Fruit fly (Drosophila melanogaster) whole organism, wandering third instar larva: ENCODE data around the gene Bmcp.

ENCODE experiments used
- CG32264 ChIP-seq: fragments of 200-800 bp; sonication (Bioruptor generic); optimal IDR thresholded peaks from 2 replicates; lab custom pipeline; 2016; ENCODE audit warnings: missing biosample characterization, missing genetic modification characterization
- CG9705 ChIP-seq: fragments of 200-800 bp; sonication (Bioruptor generic); optimal IDR thresholded peaks from 2 replicates; lab custom pipeline; 2018; ENCODE audit warnings: missing biosample characterization, mild to moderate bottlenecking, missing genetic modification characterization
- CrebA ChIP-seq: fragments of 200-800 bp; sonication (Bioruptor generic); optimal IDR thresholded peaks from 2 replicates; lab custom pipeline; 2016; ENCODE audit warnings: missing biosample characterization, mild to moderate bottlenecking, missing genetic modification characterization, borderline replicate concordance
- Dfd ChIP-seq: fragments of >200 bp; optimal IDR thresholded peaks from 2 replicates; lab custom pipeline; 2017; ENCODE audit warnings: missing biosample characterization, missing genetic modification characterization
- Dif ChIP-seq: fragments of 200-275, 200-300 bp; sonication (Bioruptor generic); optimal IDR thresholded peaks from 2 replicates; lab custom pipeline; 2018; ENCODE audit warnings: missing biosample characterization, missing genetic modification characterization; ENCODE audit not compliant: partially characterized antibody
- GATAd ChIP-seq: sonication (Bioruptor generic); optimal IDR thresholded peaks from 2 replicates; lab custom pipeline; 2016; ENCODE audit warnings: missing biosample characterization, missing genetic modification characterization
- HLH106 ChIP-seq: fragments of 200-800 bp; optimal IDR thresholded peaks from 3 replicates; lab custom pipeline; 2019; ENCODE audit warnings: missing biosample characterization, mild to moderate bottlenecking, missing genetic modification characterization, moderate library complexity
- Hnf4 ChIP-seq: fragments of 200-800 bp; sonication (Bioruptor generic); optimal IDR thresholded peaks from 2 replicates; lab custom pipeline; 2016; ENCODE audit warnings: missing biosample characterization, mild to moderate bottlenecking, missing genetic modification characterization
- Hr78 ChIP-seq: fragments of >200 bp; optimal IDR thresholded peaks from 2 replicates; lab custom pipeline; 2017; ENCODE audit warnings: missing biosample characterization, missing genetic modification characterization
- Hr83 ChIP-seq: fragments of 200-300 bp; sonication (Bioruptor generic); optimal IDR thresholded peaks from 2 replicates; lab custom pipeline; 2016; ENCODE audit warnings: missing biosample characterization, mild to moderate bottlenecking, missing genetic modification characterization, moderate library complexity; ENCODE audit not compliant: poor library complexity, severe bottlenecking
- Jra ChIP-seq: sonication (Bioruptor generic); optimal IDR thresholded peaks from 2 replicates; lab custom pipeline; 2016; ENCODE audit warnings: missing biosample characterization, missing genetic modification characterization
- Mio ChIP-seq: sonication (Bioruptor generic); optimal IDR thresholded peaks from 2 replicates; lab custom pipeline; 2016; ENCODE audit warnings: missing biosample characterization, missing genetic modification characterization
- Myc ChIP-seq: fragments of >200 bp; optimal IDR thresholded peaks from 2 replicates; lab custom pipeline; 2017
- N ChIP-seq: fragments of >200 bp; optimal IDR thresholded peaks from 2 replicates; lab custom pipeline; 2018; ENCODE audit warnings: missing biosample characterization, missing external identifiers, missing genetic modification characterization
- OdsH ChIP-seq: fragments of 200-800 bp; sonication (Bioruptor generic); optimal IDR thresholded peaks from 2 replicates; lab custom pipeline; 2016; ENCODE audit warnings: missing biosample characterization, mild to moderate bottlenecking, missing genetic modification characterization
- Rel ChIP-seq, 2 experiments: fragments of 200-800 bp; sonication (Bioruptor generic) in 1 of 2; optimal IDR thresholded peaks; 2 replicates in 1 of 2; 3 replicates in 1 of 2; lab custom pipeline; 2016 to 2019; ENCODE audit warnings: mild to moderate bottlenecking in 2 of 2, missing biosample characterization in 2 of 2, missing genetic modification characterization in 2 of 2, moderate library complexity in 1 of 2
- Sp1 ChIP-seq: fragments of 200-800 bp; sonication (Bioruptor generic); optimal IDR thresholded peaks from 3 replicates; lab custom pipeline; 2019; ENCODE audit warnings: missing biosample characterization, mild to moderate bottlenecking, missing genetic modification characterization, moderate library complexity
- Vsx2 ChIP-seq: fragments of 200-300, 225-300 bp; sonication (Bioruptor generic); optimal IDR thresholded peaks from 2 replicates; lab custom pipeline; 2018; ENCODE audit warnings: missing biosample characterization, missing genetic modification characterization; ENCODE audit not compliant: partially characterized antibody
- br ChIP-seq: fragments of 200-800 bp; sonication (Bioruptor generic); optimal IDR thresholded peaks from 2 replicates; lab custom pipeline; 2016; ENCODE audit warnings: missing biosample characterization, missing genetic modification characterization
- brk ChIP-seq: fragments of 200-800 bp; sonication (Bioruptor generic); optimal IDR thresholded peaks from 2 replicates; lab custom pipeline; 2016; ENCODE audit warnings: missing biosample characterization, mild to moderate bottlenecking, missing genetic modification characterization
- dl ChIP-seq, 2 experiments: fragments of 175-275, 200-275 bp in 1 of 2; fragments of 200-275 bp in 1 of 2; sonication (Bioruptor generic); optimal IDR thresholded peaks; lab custom pipeline; 2018; ENCODE audit warnings: mild to moderate bottlenecking in 2 of 2, missing biosample characterization in 2 of 2, missing genetic modification characterization in 2 of 2, moderate library complexity in 2 of 2; ENCODE audit not compliant: partially characterized antibody in 2 of 2, insufficient read depth in 1 of 2
- dmrt93B ChIP-seq: fragments of 200-800 bp; sonication (Bioruptor generic); optimal IDR thresholded peaks from 2 replicates; lab custom pipeline; 2018; ENCODE audit warnings: missing biosample characterization, mild to moderate bottlenecking, missing genetic modification characterization
- dsf ChIP-seq: sonication (Bioruptor generic); optimal IDR thresholded peaks from 2 replicates; lab custom pipeline; 2016; ENCODE audit warnings: missing biosample characterization, missing genetic modification characterization, borderline replicate concordance
- ey ChIP-seq: fragments of 200-800 bp; sonication (Bioruptor generic); optimal IDR thresholded peaks from 2 replicates; lab custom pipeline; 2016; ENCODE audit warnings: missing biosample characterization, missing genetic modification characterization
- foxo ChIP-seq, 2 experiments: fragments of 200-800 bp; sonication (Bioruptor generic); optimal IDR thresholded peaks; 2 replicates in 1 of 2; 3 replicates in 1 of 2; lab custom pipeline; 2016 to 2017; ENCODE audit warnings: missing biosample characterization in 2 of 2, missing genetic modification characterization in 2 of 2
- fru ChIP-seq: fragments of 200-800 bp; sonication (Bioruptor generic); optimal IDR thresholded peaks from 3 replicates; lab custom pipeline; 2016; ENCODE audit warnings: missing biosample characterization, mild to moderate bottlenecking, missing genetic modification characterization
- h ChIP-seq: fragments of 200-800 bp; sonication (Bioruptor generic); optimal IDR thresholded peaks from 3 replicates; lab custom pipeline; 2016; ENCODE audit warnings: missing biosample characterization, mild to moderate bottlenecking, missing genetic modification characterization
- jim ChIP-seq: fragments of 175-275, 200-325 bp; sonication (Bioruptor generic); optimal IDR thresholded peaks from 2 replicates; lab custom pipeline; 2016; ENCODE audit warnings: missing biosample characterization, mild to moderate bottlenecking, missing genetic modification characterization
- lola ChIP-seq: fragments of >200 bp; optimal IDR thresholded peaks from 2 replicates; lab custom pipeline; 2017; ENCODE audit warnings: missing biosample characterization, missing genetic modification characterization
- pan ChIP-seq: fragments of >200 bp; optimal IDR thresholded peaks from 2 replicates; lab custom pipeline; 2017
- psq ChIP-seq: fragments of 200-800 bp; sonication (Bioruptor generic); optimal IDR thresholded peaks from 3 replicates; lab custom pipeline; 2017; ENCODE audit warnings: missing biosample characterization, mild to moderate bottlenecking, missing genetic modification characterization, moderate library complexity
- rgr ChIP-seq: fragments of 200-800 bp; sonication (Bioruptor generic); optimal IDR thresholded peaks from 3 replicates; lab custom pipeline; 2016; ENCODE audit warnings: missing biosample characterization, mild to moderate bottlenecking, missing genetic modification characterization
- sage ChIP-seq: fragments of 200-800 bp; sonication (Bioruptor generic); optimal IDR thresholded peaks from 2 replicates; lab custom pipeline; 2016; ENCODE audit warnings: missing biosample characterization, mild to moderate bottlenecking, missing genetic modification characterization
- sv ChIP-seq: fragments of 200-800 bp; sonication (Bioruptor generic); optimal IDR thresholded peaks from 3 replicates; lab custom pipeline; 2016; ENCODE audit warnings: missing biosample characterization, missing genetic modification characterization
- tai ChIP-seq: sonication (Bioruptor generic); optimal IDR thresholded peaks from 2 replicates; lab custom pipeline; 2016; ENCODE audit warnings: missing biosample characterization, missing genetic modification characterization
- usp ChIP-seq: fragments of >200 bp; optimal IDR thresholded peaks from 2 replicates; lab custom pipeline; 2017; ENCODE audit warnings: missing biosample characterization, missing genetic modification characterization
- woc ChIP-seq: sonication (Bioruptor generic); optimal IDR thresholded peaks from 2 replicates; lab custom pipeline; 2016; ENCODE audit warnings: missing biosample characterization, mild to moderate bottlenecking, missing genetic modification characterization

Gene Bmcp

dm6 chr3L:11720780-11721179, at the start of gene Bmcp:
Gene Bmcp, plus strand, starts transcription at chr3L:11720934.
- TF ChIP-seq dmrt93B (no peak), Mio (GFP tag; lab: Kevin White, UChicago) (no peak), HLH106 (tag; lab: Kevin White, UChicago) (no peak)

- no peak for TF ChIP-seq OdsH
- TF ChIP-seq sage (GFP tag; lab: Kevin White, UChicago): no peak
Measured at dm6 chr3L:11678313-11678817, 42.4 kb upstream of the Bmcp start.

- no peak for TF ChIP-seq CG32264 (GFP tag; lab: Kevin White, UChicago)
- TF ChIP-seq foxo (GFP tag; optimal IDR thresholded peaks at IDR 0.05; lab: Kevin White, UChicago): peak in 1 of 2 experiments; percentile 38
- TF ChIP-seq sv (GFP tag; lab: Kevin White, UChicago): peak; percentile 52
- TF ChIP-seq Vsx2: peak; percentile 33
- TF ChIP-seq fru (GFP tag; lab: Kevin White, UChicago): peak; percentile 11
Measured at dm6 chr3L:11680298-11680697, 40.4 kb upstream of the Bmcp start, which contains the start of gene CG32085. Gene CG32085, minus strand, starts transcription at chr3L:11680344.

- TF ChIP-seq Vsx2: peak; percentile 56
- TF ChIP-seq h (GFP tag; lab: Kevin White, UChicago): no peak
- TF ChIP-seq Myc (lab: Kevin White, UChicago): peak; percentile 4
- no peak for TF ChIP-seq tai (GFP tag; lab: Kevin White, UChicago)
- no peak for TF ChIP-seq Rel (GFP tag; optimal IDR thresholded peaks at IDR 0.05; lab: Kevin White, UChicago)
- TF ChIP-seq Rel (tag; optimal IDR thresholded peaks at IDR 0.05; lab: Kevin White, UChicago): peak; percentile 45
- no peak for TF ChIP-seq sage (GFP tag; lab: Kevin White, UChicago)
- no peak for TF ChIP-seq brk (GFP tag; lab: Kevin White, UChicago)
- peak; percentile 7 for TF ChIP-seq rgr (GFP tag; lab: Kevin White, UChicago)
- TF ChIP-seq OdsH: no peak
Measured at dm6 chr3L:11681794-11682193, 38.9 kb upstream of the Bmcp start, which contains the start of gene TfIIEalpha. Gene TfIIEalpha, plus strand, starts transcription at chr3L:11682038.

- no peak for TF ChIP-seq Hr78
- TF ChIP-seq psq (GFP tag; lab: Kevin White, UChicago): peak; percentile 45
- TF ChIP-seq Hnf4 (GFP tag; lab: Kevin White, UChicago): no peak
- no peak for TF ChIP-seq tai (GFP tag; lab: Kevin White, UChicago)
- no peak for TF ChIP-seq Vsx2
- no peak for TF ChIP-seq dmrt93B
- TF ChIP-seq ey (GFP tag; lab: Kevin White, UChicago): peak; percentile 64
- TF ChIP-seq brk (GFP tag; lab: Kevin White, UChicago): peak; percentile 70
- no peak for TF ChIP-seq usp (GFP tag; lab: Kevin White, UChicago)
- TF ChIP-seq HLH106 (tag; lab: Kevin White, UChicago): peak; percentile 56
- TF ChIP-seq rgr (GFP tag; lab: Kevin White, UChicago): peak; percentile 76
- no peak for TF ChIP-seq Rel (GFP tag; optimal IDR thresholded peaks at IDR 0.05; lab: Kevin White, UChicago)
- peak; percentile 62 for TF ChIP-seq Rel (tag; optimal IDR thresholded peaks at IDR 0.05; lab: Kevin White, UChicago)
- TF ChIP-seq dl (GFP tag; optimal IDR thresholded peaks at IDR 0.05; lab: Kevin White, UChicago; ENCODE audit: insufficient read depth in 1 of 2, partially characterized antibody in 2 of 2): no peak
- no peak for TF ChIP-seq pan
- TF ChIP-seq Mio (GFP tag; lab: Kevin White, UChicago): no peak
- peak; percentile 77 for TF ChIP-seq OdsH
- TF ChIP-seq lola (GFP tag; lab: Kevin White, UChicago): no peak
- TF ChIP-seq sv (GFP tag; lab: Kevin White, UChicago): peak; percentile 74
- TF ChIP-seq Hr83 (GFP tag; lab: Kevin White, UChicago): peak; percentile 19
- TF ChIP-seq br (GFP tag; lab: Kevin White, UChicago): peak; percentile 75
- TF ChIP-seq Dif (GFP tag; lab: Kevin White, UChicago): no peak
- no peak for TF ChIP-seq N (GFP tag; lab: Kevin White, UChicago)
- peak; percentile 40 for TF ChIP-seq dsf
- TF ChIP-seq h (GFP tag; lab: Kevin White, UChicago): peak; percentile 79
- TF ChIP-seq foxo (GFP tag; optimal IDR thresholded peaks at IDR 0.05; lab: Kevin White, UChicago): peak; percentile 69 to 81
- no peak for TF ChIP-seq Dfd (GFP tag; lab: Kevin White, UChicago)
- peak; percentile 32 for TF ChIP-seq GATAd (GFP tag; lab: Kevin White, UChicago)
- TF ChIP-seq sage (GFP tag; lab: Kevin White, UChicago): peak; percentile 76
- peak; percentile 71 for TF ChIP-seq fru (GFP tag; lab: Kevin White, UChicago)
- TF ChIP-seq CrebA: no peak
- no peak for TF ChIP-seq jim (GFP tag; lab: Kevin White, UChicago)
- TF ChIP-seq woc (GFP tag; lab: Kevin White, UChicago): peak; percentile 67
- peak; percentile 77 for TF ChIP-seq Sp1
- peak; percentile 3 for TF ChIP-seq CG9705 (GFP tag; lab: Kevin White, UChicago)
- TF ChIP-seq Jra: peak; percentile 62
Measured at dm6 chr3L:11683819-11684521, 36.8 kb upstream of the Bmcp start, which contains the start of gene Sugb. Gene Sugb, plus strand, starts transcription at chr3L:11683980.
